Worm (Caenorhabditis elegans) whole organism, L3 larva: ENCODE data around the gene srn-1.

ENCODE experiments used
- R02D3.7 ChIP-seq: fragments of 150-350 bp; optimal IDR thresholded peaks from 2 replicates; lab custom pipeline; 2014; ENCODE audit warnings: missing biosample characterization, missing genetic modification characterization
- aly-2 ChIP-seq: fragments of 150-350 bp; optimal IDR thresholded peaks from 2 replicates; lab custom pipeline; 2014; ENCODE audit warnings: missing biosample characterization, missing genetic modification characterization
- ama-1 ChIP-seq: fragments of 150-350 bp; optimal IDR thresholded peaks from 2 replicates; lab custom pipeline; 2018
- ceh-16 ChIP-seq: sonication (generic microtip); optimal IDR thresholded peaks from 2 replicates; lab custom pipeline; 2017; ENCODE audit warnings: missing biosample characterization, missing genetic modification characterization
- ceh-28 ChIP-seq: fragments of 150-350 bp; optimal IDR thresholded peaks from 2 replicates; lab custom pipeline; 2014; ENCODE audit warnings: missing biosample characterization, missing genetic modification reagents, missing genetic modification characterization
- ceh-9 ChIP-seq: sonication (generic microtip); optimal IDR thresholded peaks from 2 replicates; lab custom pipeline; 2018; ENCODE audit warnings: missing biosample characterization, missing genetic modification characterization
- daf-12 ChIP-seq: fragments of 150-350 bp; optimal IDR thresholded peaks from 2 replicates; lab custom pipeline; 2014; ENCODE audit warnings: missing biosample characterization, missing genetic modification reagents, missing genetic modification characterization
- egl-27 ChIP-seq: sonication (generic microtip); optimal IDR thresholded peaks from 4 replicates; lab custom pipeline; 2017; ENCODE audit warnings: missing biosample characterization, missing genetic modification reagents, missing genetic modification characterization
- elt-1 ChIP-seq: fragments of 150-350 bp; optimal IDR thresholded peaks from 2 replicates; lab custom pipeline; 2014; ENCODE audit warnings: missing biosample characterization, missing genetic modification characterization
- elt-2 ChIP-seq: sonication (generic microtip); optimal IDR thresholded peaks from 2 replicates; lab custom pipeline; 2016; ENCODE audit warnings: missing genetic modification reagents, mild to moderate bottlenecking, missing genetic modification characterization, missing compliant biosample characterization
- elt-3 ChIP-seq, 3 experiments: fragments of 150-350 bp in 1 of 3; sonication (generic microtip) in 2 of 3; optimal IDR thresholded peaks; 2 replicates in 2 of 3; 4 replicates in 1 of 3; lab custom pipeline; 2014 to 2017; ENCODE audit warnings: missing biosample characterization in 3 of 3, missing genetic modification characterization in 3 of 3
- eor-1 ChIP-seq, 2 experiments: fragments of 150-350 bp; optimal IDR thresholded peaks; 2 replicates each; lab custom pipeline; 2014 to 2018; ENCODE audit warnings: missing biosample characterization in 2 of 2, missing genetic modification characterization in 2 of 2
- fkh-10 ChIP-seq: sonication (generic microtip); optimal IDR thresholded peaks from 2 replicates; lab custom pipeline; 2017; ENCODE audit warnings: missing biosample characterization, missing genetic modification reagents, missing genetic modification characterization
- fkh-2 ChIP-seq: fragments of 150-350 bp; optimal IDR thresholded peaks from 2 replicates; lab custom pipeline; 2014; ENCODE audit warnings: missing biosample characterization, missing genetic modification reagents, missing genetic modification characterization
- fos-1 ChIP-seq: fragments of 150-350 bp; optimal IDR thresholded peaks from 2 replicates; lab custom pipeline; 2014; ENCODE audit warnings: missing biosample characterization, missing genetic modification characterization
- hmg-11 ChIP-seq: sonication (generic microtip); optimal IDR thresholded peaks from 2 replicates; lab custom pipeline; 2016; ENCODE audit warnings: missing genetic modification characterization, missing compliant biosample characterization
- jun-1 ChIP-seq: fragments of 150-350 bp; optimal IDR thresholded peaks from 2 replicates; lab custom pipeline; 2014; ENCODE audit warnings: missing biosample characterization, missing genetic modification reagents, missing genetic modification characterization
- lin-15B ChIP-seq: fragments of 150-350 bp; optimal IDR thresholded peaks from 2 replicates; lab custom pipeline; 2014; ENCODE audit warnings: missing biosample characterization, missing genetic modification characterization
- lin-39 ChIP-seq: fragments of 150-350 bp; optimal IDR thresholded peaks from 2 replicates; lab custom pipeline; 2018; ENCODE audit warnings: missing biosample characterization, missing genetic modification reagents, missing genetic modification characterization
- lsy-12 ChIP-seq: sonication (generic microtip); optimal IDR thresholded peaks from 2 replicates; lab custom pipeline; 2016; ENCODE audit warnings: mild to moderate bottlenecking, missing genetic modification characterization, missing compliant biosample characterization
- mdl-1 ChIP-seq: fragments of 150-350 bp; optimal IDR thresholded peaks from 2 replicates; lab custom pipeline; 2014; ENCODE audit warnings: missing biosample characterization, missing genetic modification characterization
- nfya-1 ChIP-seq: sonication (generic microtip); optimal IDR thresholded peaks from 2 replicates; lab custom pipeline; 2017; ENCODE audit warnings: missing genetic modification characterization, mild to moderate bottlenecking, missing compliant biosample characterization, antibody characterized with exemption, moderate library complexity; ENCODE audit not compliant: insufficient read depth
- nhr-11 ChIP-seq: fragments of 150-350 bp; optimal IDR thresholded peaks from 2 replicates; lab custom pipeline; 2014; ENCODE audit warnings: missing biosample characterization, missing genetic modification characterization
- nhr-12 ChIP-seq: fragments of 150-350 bp; optimal IDR thresholded peaks from 2 replicates; lab custom pipeline; 2014; ENCODE audit warnings: missing biosample characterization, missing genetic modification characterization
- nhr-23 ChIP-seq: fragments of 150-350 bp; optimal IDR thresholded peaks from 2 replicates; lab custom pipeline; 2014; ENCODE audit warnings: missing biosample characterization, missing genetic modification reagents, missing genetic modification characterization
- nhr-237 ChIP-seq: fragments of 150-350 bp; optimal IDR thresholded peaks from 2 replicates; lab custom pipeline; 2014; ENCODE audit warnings: missing biosample characterization, missing genetic modification characterization
- nhr-25 ChIP-seq: sonication (generic microtip); optimal IDR thresholded peaks from 2 replicates; lab custom pipeline; 2017; ENCODE audit warnings: missing biosample characterization, missing genetic modification characterization
- nhr-28 ChIP-seq: fragments of 150-350 bp; optimal IDR thresholded peaks from 2 replicates; lab custom pipeline; 2014; ENCODE audit warnings: missing biosample characterization, missing genetic modification characterization
- nhr-43 ChIP-seq: sonication (generic microtip); optimal IDR thresholded peaks from 2 replicates; lab custom pipeline; 2016; ENCODE audit warnings: mild to moderate bottlenecking, missing genetic modification characterization, missing compliant biosample characterization; ENCODE audit not compliant: poor library complexity, severe bottlenecking
- nhr-67 ChIP-seq: fragments of 150-350 bp; optimal IDR thresholded peaks from 2 replicates; lab custom pipeline; 2014; ENCODE audit warnings: missing biosample characterization, missing genetic modification characterization
- nhr-76 ChIP-seq: fragments of 150-350 bp; sonication (generic microtip); optimal IDR thresholded peaks from 5 replicates; lab custom pipeline; 2014; ENCODE audit warnings: missing biosample characterization, missing genetic modification characterization
- nhr-77 ChIP-seq: fragments of 150-350 bp; optimal IDR thresholded peaks from 2 replicates; lab custom pipeline; 2014; ENCODE audit warnings: missing biosample characterization, missing genetic modification characterization
- pha-4 ChIP-seq: fragments of 150-350 bp; optimal IDR thresholded peaks from 2 replicates; lab custom pipeline; 2014; ENCODE audit warnings: missing biosample characterization, missing genetic modification reagents, missing genetic modification characterization
- pqm-1 ChIP-seq: fragments of 150-350 bp; optimal IDR thresholded peaks from 2 replicates; lab custom pipeline; 2017; ENCODE audit warnings: missing biosample characterization, missing genetic modification characterization, inconsistent platforms
- sea-2 ChIP-seq: fragments of 150-350 bp; sonication (generic microtip); optimal IDR thresholded peaks from 4 replicates; lab custom pipeline; 2014; ENCODE audit warnings: missing biosample characterization, missing genetic modification reagents, missing genetic modification characterization
- snpc-4 ChIP-seq: fragments of 150-350 bp; optimal IDR thresholded peaks from 2 replicates; lab custom pipeline; 2014; ENCODE audit warnings: missing biosample characterization, missing genetic modification characterization
- tbx-2 ChIP-seq: sonication (generic microtip); optimal IDR thresholded peaks from 2 replicates; lab custom pipeline; 2016; ENCODE audit warnings: mild to moderate bottlenecking, missing genetic modification characterization, missing compliant biosample characterization
- unc-62 ChIP-seq: fragments of 150-350 bp; sonication (generic microtip); optimal IDR thresholded peaks from 4 replicates; lab custom pipeline; 2014; ENCODE audit warnings: missing biosample characterization, missing genetic modification reagents, missing genetic modification characterization
- zag-1 ChIP-seq: fragments of 150-350 bp; optimal IDR thresholded peaks from 2 replicates; lab custom pipeline; 2014; ENCODE audit warnings: missing biosample characterization, missing genetic modification characterization
- ztf-11 ChIP-seq: fragments of 150-350 bp; optimal IDR thresholded peaks from 2 replicates; lab custom pipeline; 2014; ENCODE audit warnings: missing biosample characterization, missing genetic modification characterization

Gene srn-1

DNA sequence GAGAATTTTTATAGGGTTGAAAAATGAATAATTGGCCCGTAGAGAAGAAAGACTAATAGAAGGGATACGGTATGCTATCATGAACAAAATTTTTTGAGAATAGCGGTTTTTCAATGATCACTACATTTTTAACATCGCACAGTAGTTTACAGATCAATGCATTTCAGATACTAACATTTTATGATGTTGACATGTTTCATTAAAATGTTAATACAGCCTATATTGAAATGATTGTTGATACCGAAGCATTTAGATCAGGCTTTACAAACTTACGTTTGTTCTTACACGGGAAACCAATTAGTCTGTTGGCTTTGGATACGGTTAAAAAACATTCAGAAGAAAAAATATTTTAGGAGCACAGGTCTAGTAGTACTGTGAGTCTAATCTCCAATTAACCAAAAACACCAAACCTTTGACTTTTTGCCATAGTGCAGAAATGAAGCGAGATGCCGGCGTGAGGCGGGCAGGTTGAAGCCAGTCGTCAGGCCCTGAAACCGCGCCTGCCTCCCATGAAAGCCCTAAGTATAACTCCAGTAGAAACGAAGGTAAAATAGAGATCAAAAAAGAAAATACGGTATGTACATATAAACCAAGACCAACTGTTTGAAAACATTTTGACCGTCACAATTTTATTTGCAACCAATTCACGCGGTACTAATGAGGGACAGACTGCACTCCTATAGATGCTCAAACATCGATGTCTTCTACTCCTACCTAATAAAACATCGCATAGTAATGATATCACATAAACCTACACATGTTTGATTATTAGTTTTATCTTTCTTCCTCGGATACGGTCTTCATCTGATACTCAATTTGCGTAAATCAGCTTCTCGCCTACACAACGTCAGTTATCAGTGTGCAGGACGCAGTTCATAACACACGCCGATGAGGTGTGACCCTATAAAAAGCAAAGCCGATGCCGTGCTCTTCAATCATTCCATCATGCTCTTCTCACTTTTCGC is 7.8 kb downstream of the srn-1 start, which contains the start of gene fil-2:
Gene fil-2 (plus strand): TSS at position 915 of the 965 bp plus-strand sequence.
- no peak for TF ChIP-seq nhr-23 (tag; lab: Kevin White, UChicago)
- no peak for TF ChIP-seq nhr-77 (tag; lab: Kevin White, UChicago)
- TF ChIP-seq daf-12 (tag; lab: Kevin White, UChicago): no peak
- TF ChIP-seq tbx-2 (tag; lab: Kevin White, UChicago): no peak
- peak; percentile 6 for TF ChIP-seq pqm-1 (tag; lab: Kevin White, UChicago)
- peak; percentile 75 for TF ChIP-seq nhr-43 (tag; lab: Kevin White, UChicago)
- TF ChIP-seq nhr-28 (tag; lab: Kevin White, UChicago): peak; percentile 46
- no peak for TF ChIP-seq sea-2 (GFP tag; lab: Kevin White, UChicago)
- no peak for TF ChIP-seq zag-1 (tag; lab: Kevin White, UChicago)
- TF ChIP-seq lsy-12 (tag; lab: Kevin White, UChicago): peak; percentile 6
- TF ChIP-seq jun-1 (tag; lab: Kevin White, UChicago): no peak
- TF ChIP-seq egl-27 (tag; lab: Kevin White, UChicago): no peak
- TF ChIP-seq elt-2 (tag; lab: Kevin White, UChicago): peak; percentile 51
- TF ChIP-seq, all 47 proteins: peak for 5

DNA sequence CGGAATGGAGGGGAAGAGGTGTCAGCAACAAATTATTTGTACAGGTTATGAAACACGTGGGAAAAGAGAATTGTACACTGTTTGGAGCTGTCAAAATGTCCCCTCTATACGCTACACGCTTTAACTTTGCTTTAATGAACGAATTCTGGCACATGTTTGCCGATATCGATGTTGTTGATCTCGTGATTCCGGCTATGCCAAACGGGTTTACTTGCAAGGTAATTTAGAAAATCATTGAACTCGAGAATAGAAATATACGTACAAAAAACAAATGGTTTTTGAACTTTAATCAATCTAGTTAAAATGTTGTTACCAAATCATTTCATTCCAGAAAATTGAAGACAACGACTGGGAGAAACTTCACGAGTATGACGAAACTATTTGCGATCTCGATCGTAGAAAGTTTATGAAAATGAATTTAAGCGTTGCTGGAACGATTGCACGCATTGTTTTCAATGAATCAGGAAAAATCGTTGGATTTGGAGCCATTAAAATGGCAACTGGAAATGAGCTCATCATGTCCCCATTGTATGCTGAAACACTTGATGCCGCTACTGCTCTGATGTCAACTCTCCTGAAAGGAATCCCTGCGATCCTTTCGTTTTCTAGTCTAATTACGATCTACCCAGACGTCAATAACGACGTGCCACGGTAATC is 8.9 kb downstream of the srn-1 start:
- no peak for TF ChIP-seq nhr-11
- peak; percentile 2 for TF ChIP-seq ama-1 (lab: Kevin White, UChicago)
- peak; percentile 20 for TF ChIP-seq jun-1 (tag; lab: Kevin White, UChicago)
- TF ChIP-seq nhr-67 (tag; lab: Kevin White, UChicago): no peak
- peak; percentile 21 for TF ChIP-seq nhr-43 (tag; lab: Kevin White, UChicago)
- TF ChIP-seq nhr-25 (tag; lab: Kevin White, UChicago): peak; percentile 41

DNA sequence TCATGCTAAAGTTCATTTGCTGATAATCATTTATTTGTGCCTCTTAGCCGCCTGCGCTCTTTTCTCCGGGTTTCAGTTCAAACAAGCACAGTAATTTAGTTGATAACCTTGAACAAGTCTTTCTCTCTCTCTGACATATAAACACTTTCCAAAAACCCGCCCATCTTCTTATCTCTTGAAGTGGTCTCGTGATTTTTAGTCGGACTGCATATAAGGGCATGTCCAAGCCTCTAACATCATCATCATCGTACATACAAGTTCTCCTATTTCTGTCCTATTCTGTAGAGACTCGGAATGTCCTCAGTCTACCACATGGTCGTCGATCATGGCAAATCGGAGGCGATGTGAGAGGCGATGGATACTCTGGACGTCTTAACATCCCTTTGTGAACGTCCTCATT is 10.0 kb downstream of the srn-1 start, which contains the start of gene F31F7.1:
Gene F31F7.1 (plus strand): TSS at position 235 of the 400 bp plus-strand sequence.
- no peak for TF ChIP-seq daf-12 (tag; lab: Kevin White, UChicago)
- TF ChIP-seq nhr-43 (tag; lab: Kevin White, UChicago): peak; percentile 84
- no peak for TF ChIP-seq hmg-11
- no peak for TF ChIP-seq ceh-16 (tag; lab: Kevin White, UChicago)
- peak; percentile 86 for TF ChIP-seq ama-1 (lab: Kevin White, UChicago)
- TF ChIP-seq nhr-23 (tag; lab: Kevin White, UChicago): peak; percentile 27
- TF ChIP-seq fkh-10 (GFP tag; lab: Kevin White, UChicago): no peak
- TF ChIP-seq unc-62 (GFP tag; lab: Kevin White, UChicago): no peak
- no peak for TF ChIP-seq nhr-28 (tag; lab: Kevin White, UChicago)
- no peak for TF ChIP-seq lin-15B (tag; lab: Kevin White, UChicago)
- peak; percentile 37 for TF ChIP-seq egl-27 (tag; lab: Kevin White, UChicago)
- no peak for TF ChIP-seq nhr-11
- TF ChIP-seq elt-3 (tag; optimal IDR thresholded peaks at IDR 0.05; lab: Kevin White, UChicago): peak in 1 of 3 experiments; percentile 75
- peak; percentile 72 for TF ChIP-seq nhr-25 (tag; lab: Kevin White, UChicago)
- no peak for TF ChIP-seq nhr-12 (tag; lab: Kevin White, UChicago)
- TF ChIP-seq pha-4 (tag; lab: Kevin White, UChicago): peak; percentile 8
- no peak for TF ChIP-seq ztf-11 (tag; lab: Kevin White, UChicago)
- TF ChIP-seq ceh-28 (tag; lab: Kevin White, UChicago): peak; percentile 22
- peak; percentile 99 for TF ChIP-seq elt-2 (tag; lab: Kevin White, UChicago)
- peak; percentile 32 for TF ChIP-seq lsy-12 (tag; lab: Kevin White, UChicago)
- peak; percentile 16 for TF ChIP-seq nfya-1
- TF ChIP-seq jun-1 (tag; lab: Kevin White, UChicago): peak; percentile 80
- TF ChIP-seq pqm-1 (tag; lab: Kevin White, UChicago): peak; percentile 96
- TF ChIP-seq nhr-237 (tag; lab: Kevin White, UChicago): no peak
- TF ChIP-seq, all 47 proteins: peak for 13

DNA sequence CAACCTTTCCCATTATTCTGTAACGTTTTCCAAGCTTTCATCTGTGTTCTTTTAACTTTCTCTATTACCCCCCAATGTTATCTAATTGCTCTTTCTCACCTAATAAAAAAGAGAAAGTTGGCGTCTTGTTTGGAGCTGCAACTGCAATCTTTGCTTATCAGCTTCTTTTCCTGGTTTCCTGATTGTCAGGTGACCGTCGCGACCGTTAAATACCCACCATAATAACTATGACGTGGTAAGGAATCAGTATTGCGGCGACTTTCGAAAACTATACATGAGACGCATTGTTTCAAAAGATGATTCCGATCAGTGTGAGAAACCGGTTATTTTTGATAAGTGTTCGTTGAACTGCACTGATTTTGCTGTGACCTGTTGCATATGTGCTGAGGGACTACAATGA is 11.0 kb downstream of the srn-1 start:
- TF ChIP-seq jun-1 (tag; lab: Kevin White, UChicago) (peak; percentile 88), fos-1 (tag; lab: Kevin White, UChicago) (no peak), tbx-2 (tag; lab: Kevin White, UChicago) (peak; percentile 12), sea-2 (GFP tag; lab: Kevin White, UChicago) (no peak), eor-1 (tag; optimal IDR thresholded peaks at IDR 0.05; lab: Kevin White, UChicago) (no peak), fkh-2 (no peak), R02D3.7 (tag; lab: Kevin White, UChicago) (no peak), nhr-76 (no peak), lin-39 (tag; lab: Kevin White, UChicago) (no peak), ztf-11 (tag; lab: Kevin White, UChicago) (no peak), unc-62 (GFP tag; lab: Kevin White, UChicago) (no peak), nhr-11 (no peak), snpc-4 (tag; lab: Kevin White, UChicago) (no peak), elt-1 (tag; lab: Kevin White, UChicago) (no peak), hmg-11 (no peak), nhr-43 (tag; lab: Kevin White, UChicago) (peak; percentile 83), elt-3 (tag; optimal IDR thresholded peaks at IDR 0.05; lab: Kevin White, UChicago) (peak in 1 of 3 experiments; percentile 69), ceh-28 (tag; lab: Kevin White, UChicago) (no peak), mdl-1 (tag; lab: Kevin White, UChicago) (no peak), aly-2 (tag; lab: Kevin White, UChicago) (no peak), ceh-9 (tag; lab: Kevin White, UChicago) (no peak)
